Worm (Caenorhabditis elegans): ENCODE measurements around the gene C33E10.8.

DNA sequence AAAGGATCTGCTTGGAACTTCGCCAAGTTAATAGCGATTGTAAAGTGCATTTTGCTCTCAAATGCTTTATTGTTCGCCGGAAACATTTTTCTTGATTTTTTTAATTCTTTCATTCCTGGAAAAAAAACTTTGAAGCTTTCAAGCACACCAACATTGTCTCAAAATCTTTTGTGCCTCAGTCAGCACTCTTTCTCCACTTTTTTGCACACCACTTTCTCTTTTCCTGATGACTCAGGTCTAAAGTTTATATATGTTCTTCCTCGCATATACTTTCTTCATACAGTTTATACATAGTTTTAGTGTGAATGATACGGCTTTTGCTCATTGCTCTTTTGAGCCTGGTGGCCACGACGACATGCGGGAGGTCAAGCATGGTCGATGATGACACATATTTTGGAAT is 39.1 kb upstream of the C33E10.8 start, which contains the start of gene C53C11.5:
- TF ChIP-seq elt-2 (tag; optimal IDR thresholded peaks at IDR 0.05): no peak
- no peak for TF ChIP-seq zag-1 (tag; optimal IDR thresholded peaks at IDR 0.05)
- no peak for TF ChIP-seq ceh-28 (tag; optimal IDR thresholded peaks at IDR 0.05)
- TF ChIP-seq skn-1 (tag; optimal IDR thresholded peaks at IDR 0.05): no peak
- TF ChIP-seq lin-39 (tag; optimal IDR thresholded peaks at IDR 0.05): no peak
- no peak for TF ChIP-seq unc-39 (tag; optimal IDR thresholded peaks at IDR 0.05)
- TF ChIP-seq nhr-76 (tag; optimal IDR thresholded peaks at IDR 0.05): no peak
- TF ChIP-seq lin-15B (tag; optimal IDR thresholded peaks at IDR 0.05): no peak

All from whole organism, L3 larva.